Fruit fly (Drosophila melanogaster) whole organism, embryonic: ENCODE results near the gene Fer3.
A peak's percentile ranks its signal among the peaks of the same experiment; 100 is the strongest.

Experiments used
- Bdp1 ChIP-seq: fragments of 200-800 bp; sonication (Bioruptor generic); optimal IDR thresholded peaks from 3 replicates; lab custom pipeline; 2016; ENCODE audit warnings: missing biosample characterization, missing genetic modification characterization
- CG10565 ChIP-seq: fragments of 200-800 bp; sonication (Bioruptor generic); optimal IDR thresholded peaks from 3 replicates; lab custom pipeline; 2016; ENCODE audit warnings: missing biosample characterization, mild to moderate bottlenecking, missing genetic modification characterization
- CG12299 ChIP-seq: fragments of 200-800 bp; sonication (Bioruptor generic); optimal IDR thresholded peaks from 2 replicates; lab custom pipeline; 2018; ENCODE audit warnings: missing biosample characterization, mild to moderate bottlenecking, missing genetic modification characterization
- CG12659 ChIP-seq: fragments of 200-800 bp; sonication (Bioruptor generic); optimal IDR thresholded peaks from 3 replicates; lab custom pipeline; 2017; ENCODE audit warnings: mild to moderate bottlenecking, missing biosample characterization, missing genetic modification reagents, missing genetic modification characterization
- CG15011 ChIP-seq: fragments of 200-800 bp; sonication (Bioruptor generic); optimal IDR thresholded peaks from 3 replicates; lab custom pipeline; 2018; ENCODE audit warnings: missing biosample characterization, mild to moderate bottlenecking, missing genetic modification characterization
- CG15479 ChIP-seq: fragments of 200-800 bp; sonication (Bioruptor generic); optimal IDR thresholded peaks from 3 replicates; lab custom pipeline; 2019; ENCODE audit warnings: missing biosample characterization, mild to moderate bottlenecking, missing genetic modification characterization, moderate library complexity
- CG16813 ChIP-seq: fragments of 200-800 bp; sonication (Bioruptor generic); IDR thresholded peaks from 3 replicates; pipeline ENCODE4 v1.3.6; 2022; ENCODE audit warnings: missing biosample characterization, missing genetic modification characterization; ENCODE audit not compliant: partially characterized antibody
- CG18262 ChIP-seq: fragments of 200-800 bp; optimal IDR thresholded peaks from 3 replicates; lab custom pipeline; 2019; ENCODE audit warnings: missing biosample characterization, mild to moderate bottlenecking, missing genetic modification characterization, moderate library complexity
- CG2120 ChIP-seq: fragments of 200-800 bp; sonication (Bioruptor generic); optimal IDR thresholded peaks from 3 replicates; lab custom pipeline; 2016; ENCODE audit warnings: missing biosample characterization, missing genetic modification characterization
- CG31441 ChIP-seq: fragments of 200-800 bp; sonication (Bioruptor generic); IDR thresholded peaks from 2 replicates; pipeline ENCODE4 v1.3.6; 2022; ENCODE audit warnings: missing biosample characterization, missing genetic modification characterization
- CG3163 ChIP-seq: fragments of 200-800 bp; sonication (Bioruptor generic); optimal IDR thresholded peaks from 3 replicates; lab custom pipeline; 2016; ENCODE audit warnings: missing biosample characterization, missing genetic modification characterization
- CG6272 ChIP-seq: fragments of 200-800 bp; sonication (Bioruptor generic); IDR thresholded peaks from 2 replicates; pipeline ENCODE4 v1.3.6; 2022; ENCODE audit warnings: missing biosample characterization, missing genetic modification characterization
- CG8290 ChIP-seq, 3 experiments: fragments of 200-800 bp; sonication (Bioruptor generic); optimal IDR thresholded peaks; 2 replicates each; lab custom pipeline; 2016 to 2019; ENCODE audit warnings: missing biosample characterization in 3 of 3, missing genetic modification characterization in 3 of 3, mild to moderate bottlenecking in 2 of 3, moderate library complexity in 1 of 3
- CG8478 ChIP-seq: fragments of >200 bp; optimal IDR thresholded peaks from 2 replicates; lab custom pipeline; 2018
- CoRest ChIP-seq: fragments of 200-800 bp; sonication (Bioruptor generic); optimal IDR thresholded peaks from 3 replicates; lab custom pipeline; 2018; ENCODE audit warnings: missing biosample characterization, mild to moderate bottlenecking, missing genetic modification characterization, moderate library complexity
- Dip3 ChIP-seq: fragments of 200-800 bp; sonication (Bioruptor generic); optimal IDR thresholded peaks from 3 replicates; lab custom pipeline; 2016; ENCODE audit warnings: missing biosample characterization, missing genetic modification characterization
- Doc3 ChIP-seq: fragments of 200-800 bp; sonication (Bioruptor generic); IDR thresholded peaks from 3 replicates; pipeline ENCODE4 v1.3.6; 2022; ENCODE audit warnings: missing biosample characterization, missing genetic modification characterization; ENCODE audit not compliant: partially characterized antibody
- E2f1 ChIP-seq: fragments of 200-800 bp; sonication (Bioruptor generic); IDR thresholded peaks from 2 replicates; pipeline ENCODE4 v1.3.6; 2022; ENCODE audit warnings: missing biosample characterization, missing genetic modification characterization
- Ets65A ChIP-seq: fragments of 200-800 bp; sonication (Bioruptor generic); peaks from one replicate; lab custom pipeline; 2016; ENCODE audit warnings: missing biosample characterization, missing genetic modification characterization
- GATAe ChIP-seq: fragments of 200-800 bp; sonication (Bioruptor generic); conservative IDR thresholded peaks from 2 replicates; pipeline ENCODE4 v1.3.6; 2022; ENCODE audit warnings: missing biosample characterization, missing genetic modification characterization
- Gsc ChIP-seq: fragments of 200-800 bp; sonication (Bioruptor generic); IDR thresholded peaks from 2 replicates; pipeline ENCODE4 v1.3.6; 2022; ENCODE audit warnings: missing biosample characterization, missing genetic modification characterization
- Gug ChIP-seq: fragments of 200-800 bp; sonication (Bioruptor generic); IDR thresholded peaks from 4 replicates; pipeline ENCODE4 v1.3.6; 2022; ENCODE audit warnings: missing biosample characterization, missing genetic modification characterization
- HLH3B ChIP-seq: fragments of 200-800 bp; sonication (Bioruptor generic); IDR thresholded peaks from 2 replicates; pipeline ENCODE4 v1.3.6; 2022; ENCODE audit warnings: missing biosample characterization, missing genetic modification characterization
- Hr78 ChIP-seq, 2 experiments: fragments of 200-800 bp in 1 of 2; fragments of >200 bp in 1 of 2; sonication (Bioruptor generic) in 1 of 2; optimal IDR thresholded peaks; 2 replicates each; lab custom pipeline; 2017 to 2019; ENCODE audit warnings: missing biosample characterization in 2 of 2, missing genetic modification characterization in 2 of 2, mild to moderate bottlenecking in 1 of 2, moderate library complexity in 1 of 2
- Jarid2 ChIP-seq: fragments of 200-800 bp; sonication (Bioruptor generic); optimal IDR thresholded peaks from 3 replicates; lab custom pipeline; 2017; ENCODE audit warnings: mild to moderate bottlenecking, missing biosample characterization, missing genetic modification reagents, missing genetic modification characterization
- Nf-YA ChIP-seq: fragments of 200-800 bp; sonication (Bioruptor generic); IDR thresholded peaks from 2 replicates; pipeline ENCODE4 v1.3.6; 2022; ENCODE audit warnings: missing biosample characterization, missing genetic modification characterization
- Nf-YB ChIP-seq: fragments of 200-800 bp; sonication (Bioruptor generic); optimal IDR thresholded peaks from 3 replicates; lab custom pipeline; 2019; ENCODE audit warnings: missing biosample characterization, mild to moderate bottlenecking, missing genetic modification characterization, moderate library complexity
- PHDP ChIP-seq: fragments of 200-800 bp; sonication (Bioruptor generic); optimal IDR thresholded peaks from 3 replicates; lab custom pipeline; 2018; ENCODE audit warnings: missing biosample characterization, mild to moderate bottlenecking, missing genetic modification characterization, moderate library complexity
- Ravus ChIP-seq: fragments of 200-800 bp; sonication (Bioruptor generic); IDR thresholded peaks from 2 replicates; pipeline ENCODE4 v1.3.6; 2022; ENCODE audit warnings: missing biosample characterization, missing genetic modification characterization
- Six4 ChIP-seq: fragments of 200-800 bp; sonication (Bioruptor generic); optimal IDR thresholded peaks from 2 replicates; lab custom pipeline; 2016; ENCODE audit warnings: missing biosample characterization, missing genetic modification characterization
- Sry-β ChIP-seq: fragments of 200-800 bp; sonication (Bioruptor generic); optimal IDR thresholded peaks from 2 replicates; lab custom pipeline; 2018; ENCODE audit warnings: missing biosample characterization, mild to moderate bottlenecking, missing genetic modification characterization, moderate library complexity
- bsh ChIP-seq, 2 experiments: fragments of 200-800 bp; sonication (Bioruptor generic); optimal IDR thresholded peaks; 2 replicates each; lab custom pipeline; 2017 to 2018; ENCODE audit warnings: mild to moderate bottlenecking in 2 of 2, missing biosample characterization in 2 of 2, missing genetic modification characterization in 2 of 2, moderate library complexity in 1 of 2
- croc ChIP-seq: fragments of 200-800 bp; sonication (Bioruptor generic); conservative IDR thresholded peaks from 3 replicates; pipeline ENCODE4 v1.3.6; 2022; ENCODE audit warnings: missing biosample characterization, missing genetic modification characterization
- crp ChIP-seq, 2 experiments: fragments of 200-800 bp; sonication (Bioruptor generic); optimal IDR thresholded peaks; 2 replicates in 1 of 2; 3 replicates in 1 of 2; lab custom pipeline; 2017; ENCODE audit warnings: missing biosample characterization in 2 of 2, missing genetic modification characterization in 2 of 2, mild to moderate bottlenecking in 1 of 2, moderate library complexity in 1 of 2
- danr ChIP-seq: fragments of 200-800 bp; sonication (Bioruptor generic); IDR thresholded peaks from 2 replicates; pipeline ENCODE4 v1.3.6; 2022; ENCODE audit warnings: missing biosample characterization, missing genetic modification characterization
- dimm ChIP-seq: fragments of 200-800 bp; sonication (Bioruptor generic); IDR thresholded peaks from 2 replicates; pipeline ENCODE4 v1.3.6; 2022; ENCODE audit warnings: missing biosample characterization, missing genetic modification characterization
- eve ChIP-seq, 2 experiments: fragments of >200 bp; optimal IDR thresholded peaks; 2 replicates each; lab custom pipeline; 2017; ENCODE audit warnings: missing biosample characterization in 2 of 2, missing genetic modification characterization in 2 of 2
- fd96Cb ChIP-seq: fragments of 200-800 bp; sonication (Bioruptor generic); optimal IDR thresholded peaks from 2 replicates; lab custom pipeline; 2018; ENCODE audit warnings: missing biosample characterization, mild to moderate bottlenecking, missing genetic modification characterization, moderate library complexity
- ftz-f1 ChIP-seq: fragments of 200-800 bp; sonication (Bioruptor generic); optimal IDR thresholded peaks from 2 replicates; lab custom pipeline; 2016; ENCODE audit warnings: missing biosample characterization, missing genetic modification characterization
- ind ChIP-seq: fragments of 200-800 bp; sonication (Bioruptor generic); optimal IDR thresholded peaks from 3 replicates; lab custom pipeline; 2016; ENCODE audit warnings: missing biosample characterization, missing genetic modification characterization
- p53 ChIP-seq: fragments of 200-800 bp; sonication (Bioruptor generic); optimal IDR thresholded peaks from 2 replicates; lab custom pipeline; 2016; ENCODE audit warnings: missing biosample characterization, missing genetic modification characterization
- pita ChIP-seq: fragments of 200-800 bp; sonication (Bioruptor generic); optimal IDR thresholded peaks from 2 replicates; lab custom pipeline; 2017; ENCODE audit warnings: missing biosample characterization, mild to moderate bottlenecking, missing genetic modification characterization
- run ChIP-seq: fragments of 200-800 bp; sonication (Bioruptor generic); optimal IDR thresholded peaks from 3 replicates; lab custom pipeline; 2018; ENCODE audit warnings: missing biosample characterization, mild to moderate bottlenecking, missing genetic modification characterization
- sens ChIP-seq: fragments of 200-800 bp; sonication (Bioruptor generic); peaks from one replicate; lab custom pipeline; 2016; ENCODE audit warnings: missing biosample characterization, missing genetic modification characterization
- shn ChIP-seq: fragments of 200-800 bp; sonication (Bioruptor generic); optimal IDR thresholded peaks from 3 replicates; lab custom pipeline; 2016; ENCODE audit warnings: missing biosample characterization, missing genetic modification characterization
- so ChIP-seq: fragments of 200-800 bp; sonication (Bioruptor generic); IDR thresholded peaks from 3 replicates; pipeline ENCODE4 v1.3.6; 2022; ENCODE audit warnings: missing biosample characterization, missing genetic modification characterization
- unc-4 ChIP-seq: fragments of 200-800 bp; sonication (Bioruptor generic); IDR thresholded peaks from 2 replicates; pipeline ENCODE4 v1.3.6; 2022; ENCODE audit warnings: missing biosample characterization, missing genetic modification characterization; ENCODE audit not compliant: partially characterized antibody

Gene Fer3

dm6 chr3R:11650105-11651039 lies 43.7 kb downstream of the Fer3 start, which contains the start of the genes Csk and Elp1 (continued):
- TF ChIP-seq crp (GFP tag; optimal IDR thresholded peaks at IDR 0.05; lab: Kevin White, UChicago) (peak in 1 of 2 experiments; percentile 53), ind (GFP tag; lab: Kevin White, UChicago) (peak; percentile 50), Nf-YB (GFP tag; lab: Kevin White, UChicago) (peak; percentile 22), CG15479 (peak; percentile 84), Nf-YA (GFP tag; lab: Robert Waterston, UW) (no peak), bsh (GFP tag; optimal IDR thresholded peaks at IDR 0.05; lab: Kevin White, UChicago) (peak in 1 of 2 experiments; percentile 40), danr (GFP tag; lab: Robert Waterston, UW) (no peak), run (peak; percentile 18), Bdp1 (GFP tag; lab: Kevin White, UChicago) (peak; percentile 48), CG15011 (GFP tag; lab: Kevin White, UChicago) (peak; percentile 26), E2f1 (no peak), fd96Cb (peak; percentile 7), CG18262 (tag; lab: Kevin White, UChicago) (peak; percentile 51), CG31441 (peak; percentile 66; the same call in 1 of the 2 replicates), Jarid2 (peak; percentile 30), unc-4 (GFP tag; lab: Robert Waterston, UW) (0 out of 2 replicates have a peak, but pooled peaks have one; percentile 13), dimm (no peak), CG16813 (GFP tag; lab: Robert Waterston, UW) (no peak), HLH3B (GFP tag; lab: Robert Waterston, UW) (peak; percentile 52), croc (0 out of 3 replicates have a peak, but pooled peaks have one; percentile 29), ftz-f1 (GFP tag; lab: Kevin White, UChicago) (no peak), GATAe (GFP tag; lab: Robert Waterston, UW) (no peak), Gsc (GFP tag; lab: Robert Waterston, UW) (no peak), eve (GFP tag; optimal IDR thresholded peaks at IDR 0.05; lab: Kevin White, UChicago) (peak in 1 of 2 experiments; percentile 50), Dip3 (GFP tag; lab: Kevin White, UChicago) (peak; percentile 35), so (GFP tag; lab: Robert Waterston, UW) (no peak), sens (GFP tag; lab: Kevin White, UChicago) (peak; percentile 86), CG8478 (lab: Kevin White, UChicago) (peak; percentile 40), Ravus (GFP tag; lab: Robert Waterston, UW) (no peak), pita (GFP tag; lab: Kevin White, UChicago) (no peak), CG10565 (no peak), Hr78 (GFP tag; optimal IDR thresholded peaks at IDR 0.05; lab: Kevin White, UChicago) (no peak), PHDP (tag; lab: Kevin White, UChicago) (peak; percentile 52), p53 (GFP tag; lab: Kevin White, UChicago) (no peak), Gug (GFP tag; lab: Robert Waterston, UW) (0 out of 4 replicates have a peak, but pooled peaks have one; percentile 27), CG8290 (GFP tag; optimal IDR thresholded peaks at IDR 0.05; lab: Kevin White, UChicago) (peak; percentile 61), CG8290 (tag; optimal IDR thresholded peaks at IDR 0.05; lab: Kevin White, UChicago) (peak; percentile 29 to 69), CG3163 (GFP tag; lab: Kevin White, UChicago) (no peak), CoRest (tag; lab: Kevin White, UChicago) (peak; percentile 78), Six4 (GFP tag; lab: Kevin White, UChicago) (no peak), Sry-β (GFP tag; lab: Kevin White, UChicago) (peak; percentile 95), CG2120 (GFP tag; lab: Kevin White, UChicago) (peak; percentile 64), Doc3 (GFP tag; lab: Robert Waterston, UW) (no peak), shn (peak; percentile 14), CG12659 (GFP tag; lab: Kevin White, UChicago) (peak; percentile 92), Ets65A (GFP tag; lab: Kevin White, UChicago) (peak; percentile 91), CG6272 (peak; percentile 33; the same call in 1 of the 2 replicates), CG12299 (tag; lab: Kevin White, UChicago) (peak; percentile 27)
